Fruit fly (Drosophila melanogaster) whole organism, embryonic: ENCODE data around the gene MED14.

Experiments
- Aef1 ChIP-seq: fragments of 200-800 bp; sonication (Bioruptor generic); IDR thresholded peaks from 3 replicates; pipeline ENCODE4 v1.3.6; 2022; ENCODE audit warnings: missing biosample characterization, missing genetic modification characterization
- BEAF-32 ChIP-seq: fragments of 200-800 bp; sonication (Bioruptor generic); optimal IDR thresholded peaks from 3 replicates; lab custom pipeline; 2017; ENCODE audit warnings: missing biosample characterization, missing genetic modification characterization, mild to moderate bottlenecking, moderate library complexity, missing genetic modification reagents
- CG1024 ChIP-seq: fragments of 200-800 bp; sonication (Bioruptor generic); IDR thresholded peaks from 2 replicates; pipeline ENCODE4 v1.3.6; 2022; ENCODE audit warnings: missing biosample characterization, missing genetic modification characterization
- CG10267 ChIP-seq: fragments of 200-800 bp; sonication (Bioruptor generic); optimal IDR thresholded peaks from 2 replicates; lab custom pipeline; 2018; ENCODE audit warnings: missing biosample characterization, mild to moderate bottlenecking, missing genetic modification characterization, moderate library complexity
- CG12071 ChIP-seq: fragments of 200-800 bp; sonication (Bioruptor generic); optimal IDR thresholded peaks from 3 replicates; lab custom pipeline; 2018; ENCODE audit warnings: missing biosample characterization, mild to moderate bottlenecking, missing genetic modification characterization
- CG1233 ChIP-seq: fragments of 200-800 bp; sonication (Bioruptor generic); optimal IDR thresholded peaks from 4 replicates; lab custom pipeline; 2018; ENCODE audit warnings: missing biosample characterization, mild to moderate bottlenecking, missing genetic modification characterization
- CG15479 ChIP-seq: fragments of 200-800 bp; sonication (Bioruptor generic); optimal IDR thresholded peaks from 3 replicates; lab custom pipeline; 2019; ENCODE audit warnings: missing biosample characterization, mild to moderate bottlenecking, missing genetic modification characterization, moderate library complexity
- CG15514 ChIP-seq: fragments of 200-800 bp; sonication (Bioruptor generic); optimal IDR thresholded peaks from 3 replicates; lab custom pipeline; 2017; ENCODE audit warnings: missing biosample characterization, missing genetic modification characterization, mild to moderate bottlenecking, moderate library complexity, missing genetic modification reagents
- CG17186 ChIP-seq: fragments of 200-800 bp; sonication (Bioruptor generic); optimal IDR thresholded peaks from 3 replicates; lab custom pipeline; 2017; ENCODE audit warnings: missing biosample characterization, missing genetic modification reagents, missing genetic modification characterization
- CG18011 ChIP-seq: fragments of 200-800 bp; sonication (Bioruptor generic); optimal IDR thresholded peaks from 2 replicates; lab custom pipeline; 2017; ENCODE audit warnings: missing biosample characterization, missing genetic modification characterization, mild to moderate bottlenecking, moderate library complexity, missing genotype
- CG18764 ChIP-seq: fragments of 200-800 bp; sonication (Bioruptor generic); optimal IDR thresholded peaks from 3 replicates; lab custom pipeline; 2016; ENCODE audit warnings: missing biosample characterization, missing genetic modification characterization
- CG2129 ChIP-seq: fragments of 200-800 bp; sonication (Bioruptor generic); IDR thresholded peaks from 2 replicates; pipeline ENCODE4 v1.3.6; 2022; ENCODE audit warnings: missing biosample characterization, missing genetic modification characterization; ENCODE audit not compliant: partially characterized antibody
- CG2678 ChIP-seq: fragments of 200-800 bp; sonication (Bioruptor generic); optimal IDR thresholded peaks from 3 replicates; lab custom pipeline; 2019; ENCODE audit warnings: missing biosample characterization, mild to moderate bottlenecking, missing genetic modification characterization, moderate library complexity
- CG33213 ChIP-seq: fragments of 200-800 bp; sonication (Bioruptor generic); optimal IDR thresholded peaks from 3 replicates; lab custom pipeline; 2016; ENCODE audit warnings: missing biosample characterization, missing genetic modification characterization
- CG34376 ChIP-seq: fragments of 200-800 bp; sonication (Bioruptor generic); optimal IDR thresholded peaks from 2 replicates; lab custom pipeline; 2018; ENCODE audit warnings: missing biosample characterization, mild to moderate bottlenecking, missing genetic modification characterization
- CG42726 ChIP-seq: fragments of 200-800 bp; sonication (Bioruptor generic); IDR thresholded peaks from 2 replicates; pipeline ENCODE4 v1.3.6; 2022; ENCODE audit warnings: missing biosample characterization, missing genetic modification characterization; ENCODE audit not compliant: partially characterized antibody
- CG5180 ChIP-seq: fragments of 200-800 bp; sonication (Bioruptor generic); optimal IDR thresholded peaks from 3 replicates; lab custom pipeline; 2017; ENCODE audit warnings: missing biosample characterization, missing genetic modification characterization, mild to moderate bottlenecking, moderate library complexity, missing genetic modification reagents
- CG6854 ChIP-seq: fragments of 200-800 bp; sonication (Bioruptor generic); optimal IDR thresholded peaks from 3 replicates; lab custom pipeline; 2017; ENCODE audit warnings: missing biosample characterization, mild to moderate bottlenecking, missing genetic modification characterization
- CG8388 ChIP-seq: fragments of 200-800 bp; sonication (Bioruptor generic); optimal IDR thresholded peaks from 2 replicates; lab custom pipeline; 2019; ENCODE audit warnings: missing biosample characterization, mild to moderate bottlenecking, missing genetic modification characterization, moderate library complexity
- CG8924 ChIP-seq: fragments of 200-800 bp; optimal IDR thresholded peaks from 3 replicates; lab custom pipeline; 2019; ENCODE audit warnings: missing biosample characterization, mild to moderate bottlenecking, missing genetic modification characterization, moderate library complexity
- CHES-1-like ChIP-seq: fragments of 200-800 bp; sonication (Bioruptor generic); optimal IDR thresholded peaks from 2 replicates; lab custom pipeline; 2016; ENCODE audit warnings: missing biosample characterization, missing genetic modification characterization
- CTCF ChIP-seq: fragments of 200-800 bp; sonication (Bioruptor generic); optimal IDR thresholded peaks from 2 replicates; lab custom pipeline; 2017; ENCODE audit warnings: missing biosample characterization, mild to moderate bottlenecking, missing genetic modification characterization, moderate library complexity
- D19B ChIP-seq: fragments of 200-800 bp; sonication (Bioruptor generic); optimal IDR thresholded peaks from 2 replicates; lab custom pipeline; 2017; ENCODE audit warnings: missing biosample characterization, mild to moderate bottlenecking, missing genetic modification characterization
- Dll ChIP-seq: fragments of 200-800 bp; sonication (Bioruptor generic); IDR thresholded peaks from 4 replicates; pipeline ENCODE4 v1.3.6; 2022; ENCODE audit warnings: missing biosample characterization, missing genetic modification characterization; ENCODE audit not compliant: partially characterized antibody
- Dp ChIP-seq: fragments of 200-800 bp; sonication (Bioruptor generic); optimal IDR thresholded peaks from 2 replicates; lab custom pipeline; 2018; ENCODE audit warnings: missing biosample characterization, mild to moderate bottlenecking, missing genetic modification characterization, moderate library complexity
- Eip74EF ChIP-seq, 2 experiments: fragments of 200-800 bp in 1 of 2; fragments of >200 bp in 1 of 2; sonication (Bioruptor generic) in 1 of 2; optimal IDR thresholded peaks; 2 replicates each; lab custom pipeline; 2017 to 2019; ENCODE audit warnings: missing biosample characterization in 2 of 2, missing genetic modification characterization in 2 of 2, mild to moderate bottlenecking in 1 of 2, moderate library complexity in 1 of 2
- Ets97D ChIP-seq: fragments of 200-800 bp; sonication (Bioruptor generic); optimal IDR thresholded peaks from 3 replicates; lab custom pipeline; 2016; ENCODE audit warnings: missing biosample characterization, missing genetic modification characterization
- H2.0 ChIP-seq: fragments of 200-800 bp; sonication (Bioruptor generic); IDR thresholded peaks from 2 replicates; pipeline ENCODE4 v1.3.6; 2022; ENCODE audit warnings: missing biosample characterization, missing genetic modification characterization
- Lim3 ChIP-seq: fragments of 200-800 bp; sonication (Bioruptor generic); IDR thresholded peaks from 2 replicates; pipeline ENCODE4 v1.3.6; 2022; ENCODE audit warnings: missing biosample characterization, missing genetic modification characterization
- amos ChIP-seq: fragments of 200-800 bp; sonication (Bioruptor generic); IDR thresholded peaks from 2 replicates; pipeline ENCODE4 v1.3.6; 2022; ENCODE audit warnings: missing biosample characterization, missing genetic modification characterization; ENCODE audit not compliant: partially characterized antibody
- ase ChIP-seq: fragments of 200-800 bp; sonication (Bioruptor generic); IDR thresholded peaks from 3 replicates; pipeline ENCODE4 v1.3.6; 2022; ENCODE audit warnings: missing biosample characterization, missing genetic modification characterization
- exex ChIP-seq: fragments of 200-800 bp; sonication (Bioruptor generic); optimal IDR thresholded peaks from 4 replicates; lab custom pipeline; 2018; ENCODE audit warnings: missing biosample characterization, mild to moderate bottlenecking, missing genetic modification characterization, moderate library complexity
- gcm ChIP-seq: fragments of 200-800 bp; sonication (Bioruptor generic); optimal IDR thresholded peaks from 2 replicates; lab custom pipeline; 2019; ENCODE audit warnings: missing biosample characterization, mild to moderate bottlenecking, missing genetic modification characterization, moderate library complexity
- gsb ChIP-seq: fragments of 200-800 bp; sonication (Bioruptor generic); IDR thresholded peaks from 2 replicates; pipeline ENCODE4 v1.3.6; 2022; ENCODE audit warnings: missing biosample characterization, missing genetic modification characterization
- gsb-n ChIP-seq: fragments of 200-800 bp; sonication (Bioruptor generic); optimal IDR thresholded peaks from 3 replicates; lab custom pipeline; 2018; ENCODE audit warnings: missing biosample characterization, mild to moderate bottlenecking, missing genetic modification characterization
- h ChIP-seq: fragments of >200 bp; optimal IDR thresholded peaks from 2 replicates; lab custom pipeline; 2017
- knrl ChIP-seq: fragments of 200-800 bp; sonication (Bioruptor generic); IDR thresholded peaks from 3 replicates; pipeline ENCODE4 v1.3.6; 2022; ENCODE audit warnings: missing biosample characterization, missing genetic modification characterization; ENCODE audit not compliant: partially characterized antibody
- nmo ChIP-seq: fragments of 200-800 bp; sonication (Bioruptor generic); optimal IDR thresholded peaks from 2 replicates; lab custom pipeline; 2018; ENCODE audit warnings: missing biosample characterization, mild to moderate bottlenecking, missing genetic modification characterization, moderate library complexity
- pb ChIP-seq: fragments of 200-800 bp; sonication (Bioruptor generic); optimal IDR thresholded peaks from 3 replicates; lab custom pipeline; 2016; ENCODE audit warnings: missing biosample characterization, missing genetic modification characterization
- pnt ChIP-seq: fragments of 200-800 bp; sonication (Bioruptor generic); optimal IDR thresholded peaks from 3 replicates; lab custom pipeline; 2016; ENCODE audit warnings: missing biosample characterization, missing genetic modification characterization
- pzg ChIP-seq: fragments of 200-800 bp; sonication (Bioruptor generic); optimal IDR thresholded peaks from 3 replicates; lab custom pipeline; 2018; ENCODE audit warnings: missing biosample characterization, mild to moderate bottlenecking, missing genetic modification characterization, moderate library complexity
- sc ChIP-seq, 3 experiments: fragments of >200 bp in 2 of 3; fragments of 200-800 bp in 1 of 3; sonication (Bioruptor generic) in 1 of 3; optimal IDR thresholded peaks; 2 replicates in 2 of 3; 3 replicates in 1 of 3; lab custom pipeline; 2017; ENCODE audit warnings: mild to moderate bottlenecking in 1 of 3, missing biosample characterization in 1 of 3, missing genetic modification characterization in 1 of 3, missing genetic modification reagents in 1 of 3
- stwl ChIP-seq: fragments of 200-800 bp; sonication (Bioruptor generic); optimal IDR thresholded peaks from 3 replicates; lab custom pipeline; 2018; ENCODE audit warnings: missing biosample characterization, mild to moderate bottlenecking, missing genetic modification characterization, moderate library complexity
- tap ChIP-seq: fragments of 200-800 bp; optimal IDR thresholded peaks from 3 replicates; lab custom pipeline; 2019; ENCODE audit warnings: missing biosample characterization, mild to moderate bottlenecking, missing genetic modification characterization, moderate library complexity
- trem ChIP-seq: fragments of 200-800 bp; optimal IDR thresholded peaks from 3 replicates; lab custom pipeline; 2019; ENCODE audit warnings: missing biosample characterization, mild to moderate bottlenecking, missing genetic modification characterization, moderate library complexity
- ttk ChIP-seq: fragments of 200-800 bp; sonication (Bioruptor generic); IDR thresholded peaks from 2 replicates; pipeline ENCODE4 v2.1.2; 2022; ENCODE audit warnings: missing biosample characterization, missing genetic modification characterization
- vvl ChIP-seq: fragments of 200-800 bp; sonication (Bioruptor generic); IDR thresholded peaks from 2 replicates; pipeline ENCODE4 v1.3.6; 2022; ENCODE audit warnings: missing biosample characterization, missing genetic modification characterization
- zen ChIP-seq: fragments of 200-800 bp; sonication (Bioruptor generic); optimal IDR thresholded peaks from 3 replicates; lab custom pipeline; 2018; ENCODE audit warnings: missing biosample characterization, mild to moderate bottlenecking, missing genetic modification characterization, moderate library complexity

Gene MED14

dm6 chr3L:603847-604550, 11.0 kb downstream of the MED14 start, which contains the start of gene CG13893 (continued):
- TF ChIP-seq gsb (GFP tag; lab: Robert Waterston, UW) (peak; percentile 56; the same call in 1 of the 2 replicates), pb (peak; percentile 19), ase (GFP tag; lab: Robert Waterston, UW) (no peak), vvl (peak; percentile 82), CTCF (GFP tag; lab: Kevin White, UChicago) (peak; percentile 39), Lim3 (no peak), CG8388 (GFP tag; lab: Kevin White, UChicago) (no peak), D19B (GFP tag; lab: Kevin White, UChicago) (peak; percentile 99), sc (optimal IDR thresholded peaks at IDR 0.05; lab: Kevin White, UChicago) (no peak), sc (GFP tag; optimal IDR thresholded peaks at IDR 0.05; lab: Kevin White, UChicago) (no peak), ttk (peak; percentile 48; the same call in 1 of the 2 replicates), CG1233 (peak; percentile 46), h (lab: Kevin White, UChicago) (no peak), CG6854 (GFP tag; lab: Kevin White, UChicago) (peak; percentile 45), nmo (GFP tag; lab: Kevin White, UChicago) (no peak), CG12071 (peak; percentile 54), CG2129 (no peak)

DNA sequence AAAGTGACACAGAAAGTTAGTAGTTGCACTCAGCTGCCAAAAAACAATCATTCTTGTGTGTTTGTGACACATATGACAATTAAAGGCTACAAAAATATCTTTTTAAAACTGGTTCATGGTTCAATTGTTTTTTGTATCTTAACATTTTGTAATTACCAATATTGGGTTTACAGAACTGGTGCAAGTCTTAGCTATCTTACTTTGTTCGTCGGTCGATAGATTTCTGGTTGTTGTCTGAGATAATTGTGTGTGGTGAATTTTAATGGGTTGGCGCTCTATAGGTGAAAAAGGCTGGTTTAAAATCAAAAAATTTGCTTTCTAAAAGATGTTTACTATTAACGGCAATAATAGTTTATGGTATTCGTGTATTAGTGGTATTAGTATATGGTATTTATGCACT, 11.7 kb downstream of the MED14 start:
- TF ChIP-seq CG42726 (GFP tag; lab: Robert Waterston, UW) (0 out of 2 replicates have a peak, but pooled peaks have one; percentile 25), exex (tag; lab: Kevin White, UChicago) (peak; percentile 64), Dll (peak; percentile 31; the same call in 2 of the 4 replicates), trem (peak; percentile 39), CG15514 (peak; percentile 19), CG10267 (peak; percentile 18), Dp (GFP tag; lab: Kevin White, UChicago) (peak; percentile 80), tap (no peak), CG1024 (GFP tag; lab: Robert Waterston, UW) (no peak), CG33213 (no peak), CG17186 (no peak), Aef1 (no peak), CG8924 (tag; lab: Kevin White, UChicago) (peak; percentile 9), zen (tag; lab: Kevin White, UChicago) (peak; percentile 67), gcm (peak; percentile 54), pb (no peak), BEAF-32 (GFP tag; lab: Kevin White, UChicago) (peak; percentile 58), CG2678 (tag; lab: Kevin White, UChicago) (no peak), CG18764 (GFP tag; lab: Kevin White, UChicago) (no peak), gsb-n (no peak), knrl (GFP tag; lab: Robert Waterston, UW) (peak; percentile 59), stwl (no peak), CG34376 (GFP tag; lab: Kevin White, UChicago) (no peak), CG5180 (GFP tag; lab: Kevin White, UChicago) (no peak), CHES-1-like (GFP tag; lab: Kevin White, UChicago) (no peak), Eip74EF (GFP tag; optimal IDR thresholded peaks at IDR 0.05; lab: Kevin White, UChicago) (no peak), pnt (no peak), CG15479 (no peak), amos (GFP tag; lab: Robert Waterston, UW) (peak; percentile 52; the same call in 1 of the 2 replicates), H2.0 (no peak), pzg (GFP tag; lab: Kevin White, UChicago) (peak; percentile 73), CG18011 (GFP tag; lab: Kevin White, UChicago) (no peak), Ets97D (peak; percentile 5)
